Fruit fly (Drosophila melanogaster) whole organism, prepupa: ENCODE results near the gene CG42857.

Source experiments
- CG6163 ChIP-seq: fragments of 200-800 bp; sonication (Bioruptor generic); IDR thresholded peaks from 3 replicates; pipeline ENCODE4 v1.3.6; 2022; ENCODE audit warnings: missing biosample characterization, missing genetic modification characterization
- CG8119 ChIP-seq: fragments of 200-800 bp; sonication (Bioruptor generic); IDR thresholded peaks from 3 replicates; pipeline ENCODE4 v1.3.6; 2022; ENCODE audit warnings: missing biosample characterization, missing genetic modification characterization
- CG9139 ChIP-seq: fragments of 200-800 bp; sonication (Bioruptor generic); optimal IDR thresholded peaks from 3 replicates; lab custom pipeline; 2017; ENCODE audit warnings: missing biosample characterization, mild to moderate bottlenecking, missing genetic modification characterization
- net ChIP-seq: fragments of 200-800 bp; sonication (Bioruptor generic); optimal IDR thresholded peaks from 3 replicates; lab custom pipeline; 2016; ENCODE audit warnings: missing biosample characterization, missing genetic modification characterization

dm6 chr3R:9791177-9791806 is 29.7 kb downstream of the CG42857 start, which contains the start of the genes CG12945 and CG8507:
- TF ChIP-seq CG6163 (GFP tag; lab: Robert Waterston, UW) (no peak), CG8119 (GFP tag; lab: Robert Waterston, UW) (no peak), CG9139 (GFP tag; lab: Kevin White, UChicago) (no peak), net (GFP tag; lab: Kevin White, UChicago) (no peak)
